Worm (Caenorhabditis elegans): ENCODE measurements around the gene E02A10.3.

- TF ChIP-seq pha-4 (GFP tag; IDR thresholded peaks at IDR 0.05) (no peak), pha-4 (tag; optimal IDR thresholded peaks at IDR 0.05) (no peak), ama-1 (optimal IDR thresholded peaks at IDR 0.05) (peak; percentile 87), php-3 (GFP tag; IDR thresholded peaks at IDR 0.05) (no peak), nhr-77 (tag; optimal IDR thresholded peaks at IDR 0.05) (peak; percentile 14), duxl-1 (tag; optimal IDR thresholded peaks at IDR 0.05; ENCODE audit: poor library complexity) (no peak), lin-13 (GFP tag; optimal IDR thresholded peaks at IDR 0.05) (no peak), mxl-3 (GFP tag; optimal IDR thresholded peaks at IDR 0.05) (peak; percentile 11), fkh-10 (GFP tag; optimal IDR thresholded peaks at IDR 0.05) (no peak), zfp-3 (GFP tag; conservative IDR thresholded peaks at IDR 0.05) (peak; percentile 74; the same call in 1 of the 2 replicates), nhr-41 (GFP tag; IDR thresholded peaks at IDR 0.05) (no peak), hmg-1.1 (GFP tag; IDR thresholded peaks at IDR 0.05) (no peak), ZK337.2 (GFP tag; IDR thresholded peaks at IDR 0.05) (no peak), nhr-25 (tag; optimal IDR thresholded peaks at IDR 0.05; ENCODE audit: borderline replicate concordance, insufficient read depth) (peak; percentile 34), pqm-1 (tag; optimal IDR thresholded peaks at IDR 0.05) (no peak)
These were observed 30.6 kb upstream of the E02A10.3 start for ce11 chrV:12548830-12549229.

Measured in whole organism, L4 larva.